Fruit fly (Drosophila melanogaster) S2 (cell line): ENCODE data around the gene Calr.

Experiments used
- CG8478 ChIP-seq: fragments of >200 bp; optimal IDR thresholded peaks from 2 replicates; lab custom pipeline; 2018
- CTCF ChIP-seq, 2 experiments: fragments of >200 bp; optimal IDR thresholded peaks; 2 replicates each; lab custom pipeline; 2018

DNA sequence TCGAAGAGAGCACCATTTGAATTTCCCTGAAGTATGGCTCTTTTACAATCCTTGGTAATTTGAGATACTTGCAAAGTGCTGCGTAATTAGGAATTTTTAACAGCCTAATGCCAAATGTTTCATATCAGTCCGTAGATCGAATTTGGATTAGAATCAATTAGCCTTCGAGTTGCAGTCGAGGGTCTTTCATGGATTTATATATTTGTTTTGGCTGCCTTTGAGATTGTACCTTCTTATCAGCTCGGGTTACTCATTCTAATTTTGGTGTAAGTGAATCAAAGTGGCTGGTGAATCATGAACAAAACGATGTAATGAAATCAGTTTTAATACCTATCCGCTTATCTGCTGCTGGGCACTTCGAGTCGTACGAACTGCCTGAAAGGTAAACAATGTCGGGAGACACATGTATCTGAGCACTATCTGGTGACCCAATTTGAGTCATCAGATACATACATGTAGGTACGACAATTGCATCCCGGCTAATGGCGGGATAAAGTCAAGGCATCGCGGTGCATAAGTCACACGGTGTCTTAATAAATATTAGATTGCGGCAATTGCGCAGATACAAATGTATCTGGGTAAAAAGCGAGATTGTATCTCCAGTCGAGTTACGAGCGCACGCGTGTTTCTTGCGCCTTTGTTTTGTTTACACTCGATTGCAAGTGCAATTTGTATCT, 34.8 kb downstream of the Calr start:
- TF ChIP-seq CTCF (optimal IDR thresholded peaks at IDR 0.05; lab: Kevin White, UChicago) (no peak), CG8478 (lab: Kevin White, UChicago) (no peak)
